Fruit fly (Drosophila melanogaster) whole organism, embryonic: ENCODE measurements around the gene CG12056.

Source experiments
- Antp ChIP-seq: fragments of 200-800 bp; sonication (Bioruptor generic); optimal IDR thresholded peaks from 3 replicates; lab custom pipeline; 2016; ENCODE audit warnings: missing biosample characterization, missing genetic modification characterization
- CG10209 ChIP-seq: fragments of 200-800 bp; sonication (Bioruptor generic); optimal IDR thresholded peaks from 3 replicates; lab custom pipeline; 2017; ENCODE audit warnings: missing biosample characterization, mild to moderate bottlenecking, missing genetic modification characterization, missing genetic modification reagents
- CG1024 ChIP-seq: fragments of 200-800 bp; sonication (Bioruptor generic); IDR thresholded peaks from 2 replicates; pipeline ENCODE4 v1.3.6; 2022; ENCODE audit warnings: missing biosample characterization, missing genetic modification characterization
- CG10959 ChIP-seq: fragments of 200-800 bp; sonication (Bioruptor generic); IDR thresholded peaks from 2 replicates; pipeline ENCODE4 v1.3.6; 2022; ENCODE audit warnings: missing biosample characterization, missing genetic modification characterization
- CG11085 ChIP-seq: fragments of 200-800 bp; sonication (Bioruptor generic); IDR thresholded peaks from 2 replicates; pipeline ENCODE4 v1.3.6; 2022; ENCODE audit warnings: missing biosample characterization, missing genetic modification characterization
- CG12071 ChIP-seq: fragments of 200-800 bp; sonication (Bioruptor generic); optimal IDR thresholded peaks from 3 replicates; lab custom pipeline; 2018; ENCODE audit warnings: missing biosample characterization, mild to moderate bottlenecking, missing genetic modification characterization
- CG17385 ChIP-seq: fragments of 200-800 bp; sonication (Bioruptor generic); optimal IDR thresholded peaks from 3 replicates; lab custom pipeline; 2018; ENCODE audit warnings: missing biosample characterization, mild to moderate bottlenecking, missing genetic modification characterization
- CG17568 ChIP-seq: fragments of 200-800 bp; sonication (Bioruptor generic); optimal IDR thresholded peaks from 2 replicates; lab custom pipeline; 2018; ENCODE audit warnings: missing biosample characterization, mild to moderate bottlenecking, missing genetic modification characterization, moderate library complexity
- CG18619 ChIP-seq: fragments of 200-800 bp; sonication (Bioruptor generic); optimal IDR thresholded peaks from 3 replicates; lab custom pipeline; 2017; ENCODE audit warnings: missing biosample characterization, mild to moderate bottlenecking, missing genetic modification characterization
- CG18764 ChIP-seq: fragments of 200-800 bp; sonication (Bioruptor generic); optimal IDR thresholded peaks from 3 replicates; lab custom pipeline; 2016; ENCODE audit warnings: missing biosample characterization, missing genetic modification characterization
- CG2116 ChIP-seq: fragments of 200-800 bp; sonication (Bioruptor generic); optimal IDR thresholded peaks from 3 replicates; lab custom pipeline; 2018; ENCODE audit warnings: missing biosample characterization, mild to moderate bottlenecking, missing genetic modification characterization
- CG30403 ChIP-seq: fragments of 200-800 bp; sonication (Bioruptor generic); optimal IDR thresholded peaks from 3 replicates; lab custom pipeline; 2016; ENCODE audit warnings: missing biosample characterization, missing genetic modification characterization
- CG31441 ChIP-seq: fragments of 200-800 bp; sonication (Bioruptor generic); IDR thresholded peaks from 2 replicates; pipeline ENCODE4 v1.3.6; 2022; ENCODE audit warnings: missing biosample characterization, missing genetic modification characterization
- CG3163 ChIP-seq: fragments of 200-800 bp; sonication (Bioruptor generic); optimal IDR thresholded peaks from 3 replicates; lab custom pipeline; 2016; ENCODE audit warnings: missing biosample characterization, missing genetic modification characterization
- CG3407 ChIP-seq: fragments of 200-800 bp; sonication (Bioruptor generic); optimal IDR thresholded peaks from 2 replicates; lab custom pipeline; 2018; ENCODE audit warnings: missing biosample characterization, mild to moderate bottlenecking, missing genetic modification characterization
- CG34422 ChIP-seq: fragments of 200-800 bp; sonication (Bioruptor generic); IDR thresholded peaks from 3 replicates; pipeline ENCODE4 v1.3.6; 2022; ENCODE audit warnings: missing biosample characterization, missing genetic modification characterization
- CG6689 ChIP-seq: fragments of 200-800 bp; sonication (Bioruptor generic); IDR thresholded peaks from 2 replicates; pipeline ENCODE4 v1.3.6; 2022; ENCODE audit warnings: missing biosample characterization, missing genetic modification characterization
- Camta ChIP-seq: fragments of 200-800 bp; sonication (Bioruptor generic); optimal IDR thresholded peaks from 2 replicates; lab custom pipeline; 2016; ENCODE audit warnings: missing biosample characterization, missing genetic modification characterization
- D ChIP-seq, 2 experiments: fragments of 200-800 bp in 1 of 2; fragments of >200 bp in 1 of 2; sonication (Bioruptor generic) in 1 of 2; optimal IDR thresholded peaks; 2 replicates in 1 of 2; 3 replicates in 1 of 2; lab custom pipeline; 2017; ENCODE audit warnings: mild to moderate bottlenecking in 1 of 2, missing biosample characterization in 1 of 2, missing genetic modification characterization in 1 of 2, missing genetic modification reagents in 1 of 2
- Dll ChIP-seq: fragments of 200-800 bp; sonication (Bioruptor generic); IDR thresholded peaks from 4 replicates; pipeline ENCODE4 v1.3.6; 2022; ENCODE audit warnings: missing biosample characterization, missing genetic modification characterization; ENCODE audit not compliant: partially characterized antibody
- Dref ChIP-seq: fragments of 200-800 bp; sonication (Bioruptor generic); IDR thresholded peaks from 2 replicates; pipeline ENCODE4 v1.3.6; 2022; ENCODE audit warnings: missing biosample characterization, missing genetic modification characterization
- Fer1 ChIP-seq: fragments of 200-800 bp; sonication (Bioruptor generic); optimal IDR thresholded peaks from 2 replicates; lab custom pipeline; 2017; ENCODE audit warnings: missing biosample characterization, mild to moderate bottlenecking, missing genetic modification characterization
- Gug ChIP-seq: fragments of 200-800 bp; sonication (Bioruptor generic); IDR thresholded peaks from 4 replicates; pipeline ENCODE4 v1.3.6; 2022; ENCODE audit warnings: missing biosample characterization, missing genetic modification characterization
- H15 ChIP-seq: fragments of 200-800 bp; sonication (Bioruptor generic); IDR thresholded peaks from 3 replicates; pipeline ENCODE4 v1.3.6; 2022; ENCODE audit warnings: missing biosample characterization, missing genetic modification characterization
- H2.0 ChIP-seq: fragments of 200-800 bp; sonication (Bioruptor generic); IDR thresholded peaks from 2 replicates; pipeline ENCODE4 v1.3.6; 2022; ENCODE audit warnings: missing biosample characterization, missing genetic modification characterization
- HLH54F ChIP-seq: fragments of 200-800 bp; sonication (Bioruptor generic); optimal IDR thresholded peaks from 3 replicates; lab custom pipeline; 2016; ENCODE audit warnings: missing biosample characterization, missing genetic modification characterization
- Hey ChIP-seq: fragments of 200-800 bp; sonication (Bioruptor generic); optimal IDR thresholded peaks from 3 replicates; lab custom pipeline; 2018; ENCODE audit warnings: missing biosample characterization, mild to moderate bottlenecking, missing genetic modification characterization
- Hsf ChIP-seq: fragments of 200-800 bp; sonication (Bioruptor generic); optimal IDR thresholded peaks from 3 replicates; lab custom pipeline; 2016; ENCODE audit warnings: missing biosample characterization, missing genetic modification characterization
- MTF-1 ChIP-seq: fragments of 200-800 bp; sonication (Bioruptor generic); optimal IDR thresholded peaks from 2 replicates; lab custom pipeline; 2018; ENCODE audit warnings: missing biosample characterization, mild to moderate bottlenecking, missing genetic modification characterization, borderline replicate concordance
- PHDP ChIP-seq: fragments of 200-800 bp; sonication (Bioruptor generic); optimal IDR thresholded peaks from 3 replicates; lab custom pipeline; 2018; ENCODE audit warnings: missing biosample characterization, mild to moderate bottlenecking, missing genetic modification characterization, moderate library complexity
- Scr ChIP-seq: fragments of 200-800 bp; sonication (Bioruptor generic); IDR thresholded peaks from 2 replicates; pipeline ENCODE4 v1.3.6; 2022; ENCODE audit warnings: missing biosample characterization, missing genetic modification characterization; ENCODE audit not compliant: partially characterized antibody
- Trl ChIP-seq, 3 experiments: fragments of >200 bp in 2 of 3; fragments of 200-800 bp in 1 of 3; sonication (Bioruptor generic) in 1 of 3; optimal IDR thresholded peaks; 2 replicates in 1 of 3; 3 replicates in 2 of 3; lab custom pipeline; 2016 to 2017; ENCODE audit warnings: missing biosample characterization in 1 of 3, missing genetic modification characterization in 1 of 3
- ab ChIP-seq: fragments of 200-800 bp; sonication (Bioruptor generic); optimal IDR thresholded peaks from 2 replicates; lab custom pipeline; 2016; ENCODE audit warnings: missing biosample characterization, missing genetic modification characterization
- cwo ChIP-seq: fragments of 200-800 bp; sonication (Bioruptor generic); optimal IDR thresholded peaks from 3 replicates; lab custom pipeline; 2017; ENCODE audit warnings: missing biosample characterization, missing genetic modification characterization, mild to moderate bottlenecking, moderate library complexity, missing genetic modification reagents
- dati ChIP-seq: fragments of 200-800 bp; sonication (Bioruptor generic); IDR thresholded peaks from 2 replicates; pipeline ENCODE4 v1.3.6; 2022; ENCODE audit warnings: missing biosample characterization, missing genetic modification characterization
- dmrt11E ChIP-seq: fragments of 200-800 bp; sonication (Bioruptor generic); optimal IDR thresholded peaks from 3 replicates; lab custom pipeline; 2018; ENCODE audit warnings: missing biosample characterization, mild to moderate bottlenecking, missing genetic modification characterization, moderate library complexity
- ems ChIP-seq: fragments of 200-800 bp; sonication (Bioruptor generic); optimal IDR thresholded peaks from 3 replicates; lab custom pipeline; 2016; ENCODE audit warnings: missing biosample characterization, missing genetic modification characterization
- eyg ChIP-seq: fragments of 200-800 bp; sonication (Bioruptor generic); optimal IDR thresholded peaks from 3 replicates; lab custom pipeline; 2016; ENCODE audit warnings: missing biosample characterization, missing genetic modification characterization
- fu2 ChIP-seq: fragments of 200-800 bp; sonication (Bioruptor generic); optimal IDR thresholded peaks from 2 replicates; lab custom pipeline; 2016; ENCODE audit warnings: missing biosample characterization, missing genetic modification characterization
- grau ChIP-seq: fragments of 200-800 bp; optimal IDR thresholded peaks from 3 replicates; lab custom pipeline; 2019; ENCODE audit warnings: missing biosample characterization, mild to moderate bottlenecking, missing genetic modification characterization, moderate library complexity
- hkb ChIP-seq, 2 experiments: fragments of 200-800 bp in 1 of 2; fragments of >200 bp in 1 of 2; sonication (Bioruptor generic) in 1 of 2; IDR thresholded peaks in 1 of 2; optimal IDR thresholded peaks in 1 of 2; 2 replicates each; pipeline versions ENCODE4 v1.3.6 to Lab custom; 2017 to 2022; ENCODE audit warnings: missing biosample characterization in 1 of 2, missing genetic modification characterization in 1 of 2
- kah ChIP-seq: fragments of 200-800 bp; sonication (Bioruptor generic); optimal IDR thresholded peaks from 2 replicates; lab custom pipeline; 2018; ENCODE audit warnings: missing biosample characterization, mild to moderate bottlenecking, missing genetic modification characterization
- lola ChIP-seq, 3 experiments: fragments of >200 bp in 2 of 3; fragments of 200-800 bp in 1 of 3; sonication (Bioruptor generic) in 1 of 3; optimal IDR thresholded peaks; 2 replicates each; lab custom pipeline; 2017 to 2019; ENCODE audit warnings: missing biosample characterization in 3 of 3, missing genetic modification characterization in 3 of 3, mild to moderate bottlenecking in 1 of 3, moderate library complexity in 1 of 3
- mirr ChIP-seq: fragments of 200-800 bp; sonication (Bioruptor generic); optimal IDR thresholded peaks from 3 replicates; lab custom pipeline; 2018; ENCODE audit warnings: missing biosample characterization, mild to moderate bottlenecking, missing genetic modification characterization
- pan ChIP-seq, 4 experiments: fragments of >200 bp in 3 of 4; fragments of 200-800 bp in 1 of 4; sonication (Bioruptor generic) in 1 of 4; optimal IDR thresholded peaks in 3 of 4; IDR thresholded peaks in 1 of 4; 2 replicates each; pipeline versions ENCODE4 v1.3.6 to Lab custom; 2017 to 2022; ENCODE audit warnings: missing biosample characterization in 2 of 4, missing genetic modification characterization in 2 of 4, mixed read lengths in 1 of 4
- phol ChIP-seq: fragments of 200-800 bp; sonication (Bioruptor generic); optimal IDR thresholded peaks from 3 replicates; lab custom pipeline; 2018; ENCODE audit warnings: missing biosample characterization, mild to moderate bottlenecking, missing genetic modification characterization, moderate library complexity
- schlank ChIP-seq: fragments of 200-800 bp; sonication (Bioruptor generic); optimal IDR thresholded peaks from 2 replicates; lab custom pipeline; 2018; ENCODE audit warnings: missing biosample characterization, mild to moderate bottlenecking, missing genetic modification characterization
- sisA ChIP-seq: fragments of 200-800 bp; sonication (Bioruptor generic); IDR thresholded peaks from 2 replicates; pipeline ENCODE4 v1.3.6; 2022; ENCODE audit warnings: missing biosample characterization, missing genetic modification characterization
- tup ChIP-seq: fragments of 200-800 bp; sonication (Bioruptor generic); optimal IDR thresholded peaks from 2 replicates; lab custom pipeline; 2016; ENCODE audit warnings: missing biosample characterization, mild to moderate bottlenecking, missing genetic modification characterization, moderate library complexity
- zfh1 ChIP-seq: fragments of 200-800 bp; sonication (Bioruptor generic); IDR thresholded peaks from 3 replicates; pipeline ENCODE4 v1.3.6; 2022; ENCODE audit warnings: missing biosample characterization, missing genetic modification characterization

CG12056 gene

dm6 chrX:9163110-9163509 lies 29.4 kb upstream of the CG12056 start, which contains the start of gene mei-P26 (continued):
- peak; percentile 36 for TF ChIP-seq CG2116 (GFP tag; lab: Kevin White, UChicago)
- TF ChIP-seq CG12071, result no peak
- TF ChIP-seq MTF-1, result no peak
- no peak for TF ChIP-seq cwo
- no peak for TF ChIP-seq grau (tag; lab: Kevin White, UChicago)
- TF ChIP-seq dmrt11E (tag; lab: Kevin White, UChicago), result no peak
- TF ChIP-seq Camta (GFP tag; lab: Kevin White, UChicago), result no peak
- TF ChIP-seq CG34422 (GFP tag; lab: Robert Waterston, UW), result no peak
- TF ChIP-seq pan (optimal IDR thresholded peaks at IDR 0.05; lab: Kevin White, UChicago), result no peak
- no peak for TF ChIP-seq pan (GFP tag; optimal IDR thresholded peaks at IDR 0.05 in 1 of 2, IDR thresholded peaks at IDR 0.05 in 1 of 2)
- TF ChIP-seq tup (GFP tag; lab: Kevin White, UChicago), result no peak
- TF ChIP-seq mirr (GFP tag; lab: Kevin White, UChicago), result no peak
- TF ChIP-seq HLH54F (GFP tag; lab: Kevin White, UChicago), result no peak
- no peak for TF ChIP-seq hkb (optimal IDR thresholded peaks at IDR 0.05; lab: Kevin White, UChicago)
- TF ChIP-seq hkb (GFP tag; IDR thresholded peaks at IDR 0.05; lab: Robert Waterston, UW), result no peak
- TF ChIP-seq Dref (GFP tag; lab: Robert Waterston, UW), result peak; percentile 83
- TF ChIP-seq Trl (optimal IDR thresholded peaks at IDR 0.05; lab: Kevin White, UChicago), result no peak
- TF ChIP-seq Trl (GFP tag; optimal IDR thresholded peaks at IDR 0.05; lab: Kevin White, UChicago), result no peak
- peak; percentile 79 for TF ChIP-seq Dll (GFP tag; lab: Robert Waterston, UW)
- TF ChIP-seq sisA (GFP tag; lab: Robert Waterston, UW), result no peak
- no peak for TF ChIP-seq Hey
- no peak for TF ChIP-seq CG1024 (GFP tag; lab: Robert Waterston, UW)
- TF ChIP-seq D (optimal IDR thresholded peaks at IDR 0.05; lab: Kevin White, UChicago), result no peak
- no peak for TF ChIP-seq D (GFP tag; optimal IDR thresholded peaks at IDR 0.05; lab: Kevin White, UChicago)
- no peak for TF ChIP-seq CG18619
- TF ChIP-seq CG31441 (GFP tag; lab: Robert Waterston, UW), result no peak
- no peak for TF ChIP-seq CG18764
- no peak for TF ChIP-seq CG10209
- TF ChIP-seq PHDP, result no peak
- TF ChIP-seq H15 (GFP tag; lab: Robert Waterston, UW), result no peak
- TF ChIP-seq Gug (GFP tag; lab: Robert Waterston, UW), result no peak
- no peak for TF ChIP-seq CG6689 (GFP tag; lab: Robert Waterston, UW)
- no peak for TF ChIP-seq Hsf (GFP tag; lab: Kevin White, UChicago)
- no peak for TF ChIP-seq eyg
- no peak for TF ChIP-seq fu2
- TF ChIP-seq dati, result no peak
- TF ChIP-seq ab (GFP tag; lab: Kevin White, UChicago), result no peak
- no peak for TF ChIP-seq CG17385 (GFP tag; lab: Kevin White, UChicago)
- TF ChIP-seq Antp (GFP tag; lab: Kevin White, UChicago), result no peak
- peak; percentile 52 for TF ChIP-seq phol (tag; lab: Kevin White, UChicago)
- no peak for TF ChIP-seq CG3407 (GFP tag; lab: Kevin White, UChicago)
- TF ChIP-seq CG17568 (GFP tag; lab: Kevin White, UChicago), result peak; percentile 58
- no peak for TF ChIP-seq zfh1
- no peak for TF ChIP-seq CG11085 (GFP tag; lab: Robert Waterston, UW)
- no peak for TF ChIP-seq H2.0 (GFP tag; lab: Robert Waterston, UW)
- no peak for TF ChIP-seq CG3163 (GFP tag; lab: Kevin White, UChicago)
- TF ChIP-seq Scr (GFP tag; lab: Robert Waterston, UW), result peak; percentile 85
- TF ChIP-seq CG30403 (GFP tag; lab: Kevin White, UChicago), result no peak
- TF ChIP-seq CG10959 (GFP tag; lab: Robert Waterston, UW), result no peak
- TF ChIP-seq kah, result no peak
- TF ChIP-seq lola (GFP tag; optimal IDR thresholded peaks at IDR 0.05; lab: Kevin White, UChicago), result no peak
- TF ChIP-seq Fer1 (GFP tag; lab: Kevin White, UChicago), result no peak
- TF ChIP-seq ems, result no peak
- no peak for TF ChIP-seq schlank (tag; lab: Kevin White, UChicago)
